Worm (Caenorhabditis elegans): ENCODE measurements around the gene Y39G8B.13.

ce11 chrII:13997989-13998388, 15.1 kb upstream of the Y39G8B.13 start:
- TF ChIP-seq dsc-1 (tag; optimal IDR thresholded peaks at IDR 0.05) = no peak
- no peak for TF ChIP-seq ceh-82 (tag; optimal IDR thresholded peaks at IDR 0.05)
- no peak for TF ChIP-seq ztf-4 (tag; optimal IDR thresholded peaks at IDR 0.05)
- no peak for TF ChIP-seq nhr-76 (tag; optimal IDR thresholded peaks at IDR 0.05)
- TF ChIP-seq pqm-1 (tag; optimal IDR thresholded peaks at IDR 0.05) = no peak
